Fruit fly (Drosophila melanogaster): ENCODE data around the gene Set8.
A peak's percentile ranks its signal among the peaks of the same experiment; 100 is the strongest.

Gene Set8

DNA sequence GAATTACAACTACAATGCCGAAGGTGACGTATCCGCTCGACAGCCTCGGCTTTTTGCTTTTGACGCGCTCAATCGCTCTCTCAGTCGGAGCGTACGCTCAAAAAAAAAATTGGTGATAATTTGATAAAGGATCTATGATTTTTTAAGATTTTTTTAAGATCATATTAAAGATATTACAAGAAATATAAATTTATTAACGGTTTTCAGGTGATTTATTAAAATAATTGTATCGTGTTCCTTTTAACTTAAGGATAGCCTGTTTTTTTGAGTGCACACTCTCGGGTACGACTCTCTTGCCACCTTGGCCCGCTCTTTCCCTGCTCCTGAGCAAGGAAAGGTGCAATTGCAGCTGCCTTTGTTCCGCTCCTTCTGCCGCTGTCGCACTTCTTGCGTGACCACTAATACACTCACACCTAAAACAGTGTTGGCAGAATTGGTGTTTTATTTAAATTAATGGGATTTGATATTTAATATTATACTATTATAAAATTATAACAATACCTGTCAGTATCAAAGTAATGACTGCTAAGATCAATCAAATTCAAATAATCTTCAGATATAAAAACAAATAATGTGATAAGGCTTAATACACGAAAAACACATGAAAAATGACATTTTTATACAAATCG is 37.8 kb upstream of the Set8 start (continued):
- peak; percentile 74 for TF ChIP-seq tgo (GFP tag; IDR thresholded peaks at IDR 0.05)
- peak; percentile 58 for TF ChIP-seq CG11247 (GFP tag; IDR thresholded peaks at IDR 0.05)
- peak; percentile 66 for TF ChIP-seq CG4360 (GFP tag; IDR thresholded peaks at IDR 0.05)
- peak; percentile 75 for TF ChIP-seq Chrac-16 (GFP tag; optimal IDR thresholded peaks at IDR 0.05)
- no peak for TF ChIP-seq her (GFP tag; optimal IDR thresholded peaks at IDR 0.05)
- no peak for TF ChIP-seq CG15601 (tag; optimal IDR thresholded peaks at IDR 0.05)
- TF ChIP-seq chn (GFP tag; optimal IDR thresholded peaks at IDR 0.05) = peak; percentile 56
- no peak for TF ChIP-seq CG15269 (tag; optimal IDR thresholded peaks at IDR 0.05)
- no peak for TF ChIP-seq Poxn (GFP tag; IDR thresholded peaks at IDR 0.05)
- TF ChIP-seq gce (GFP tag; IDR thresholded peaks at IDR 0.05) = peak; percentile 72; the same call in 2 of the 3 replicates
- TF ChIP-seq Ets97D (GFP tag; optimal IDR thresholded peaks at IDR 0.05) = no peak
- peak; percentile 91 for TF ChIP-seq CG17829 (tag; optimal IDR thresholded peaks at IDR 0.05)
- no peak for TF ChIP-seq Opbp (GFP tag; IDR thresholded peaks at IDR 0.05; ENCODE audit: partially characterized antibody)
- TF ChIP-seq cato (GFP tag; optimal IDR thresholded peaks at IDR 0.05; ENCODE audit: borderline replicate concordance) = peak; percentile 36
- no peak for TF ChIP-seq usp (GFP tag; optimal IDR thresholded peaks at IDR 0.05)
- peak; percentile 79 for TF ChIP-seq Ada2b (GFP tag; IDR thresholded peaks at IDR 0.05)
- peak; percentile 75 for TF ChIP-seq CG1602 (GFP tag; optimal IDR thresholded peaks at IDR 0.05)
- peak; percentile 82 for TF ChIP-seq D19A (tag; optimal IDR thresholded peaks at IDR 0.05)
- 0 out of 2 replicates have a peak, but pooled peaks have one; percentile 40 for TF ChIP-seq CG17612 (GFP tag; IDR thresholded peaks at IDR 0.05)
- TF ChIP-seq CG7839 (tag; optimal IDR thresholded peaks at IDR 0.05) = peak; percentile 86
- no peak for TF ChIP-seq CG1603 (tag; optimal IDR thresholded peaks at IDR 0.05)
- TF ChIP-seq CrebB (tag; optimal IDR thresholded peaks at IDR 0.05) = peak; percentile 78
- TF ChIP-seq jing (GFP tag; optimal IDR thresholded peaks at IDR 0.05) = peak; percentile 46
- TF ChIP-seq h (optimal IDR thresholded peaks at IDR 0.05) = no peak
- peak; percentile 73 for TF ChIP-seq croc (GFP tag; conservative IDR thresholded peaks at IDR 0.05)
- TF ChIP-seq CG5245 (GFP tag; optimal IDR thresholded peaks at IDR 0.05) = peak; percentile 47
- TF ChIP-seq CG7786 (GFP tag; optimal IDR thresholded peaks at IDR 0.05) = no peak
- TF ChIP-seq Dek (tag; optimal IDR thresholded peaks at IDR 0.05) = peak; percentile 67
- TF ChIP-seq chif (GFP tag; optimal IDR thresholded peaks at IDR 0.05) = peak; percentile 18 to 40
- peak; percentile 71 for TF ChIP-seq CG6272 (GFP tag; IDR thresholded peaks at IDR 0.05)
- TF ChIP-seq schlank (tag; optimal IDR thresholded peaks at IDR 0.05) = no peak
- peak; percentile 82 for TF ChIP-seq gsb-n (tag; optimal IDR thresholded peaks at IDR 0.05)
- TF ChIP-seq CG11560 (tag; IDR thresholded peaks at IDR 0.05) = 0 out of 3 replicates have a peak, but pooled peaks have one; percentile 39
- peak; percentile 90 for TF ChIP-seq zfh1 (GFP tag; IDR thresholded peaks at IDR 0.05)
- no peak for TF ChIP-seq vnd (GFP tag; IDR thresholded peaks at IDR 0.05; ENCODE audit: partially characterized antibody)
- no peak for TF ChIP-seq CG17568 (GFP tag; optimal IDR thresholded peaks at IDR 0.05)
- TF ChIP-seq amos (GFP tag; IDR thresholded peaks at IDR 0.05; ENCODE audit: partially characterized antibody) = no peak
- peak; percentile 66 for TF ChIP-seq ap (GFP tag; IDR thresholded peaks at IDR 0.05)
- no peak for TF ChIP-seq pnt (GFP tag; optimal IDR thresholded peaks at IDR 0.05)
- no peak for TF ChIP-seq Hey (tag; optimal IDR thresholded peaks at IDR 0.05)
- peak; percentile 71 for TF ChIP-seq Sox102F (GFP tag; optimal IDR thresholded peaks at IDR 0.05)
- peak; percentile 68 for TF ChIP-seq CG4730 (GFP tag; IDR thresholded peaks at IDR 0.05)
- peak; percentile 90 for TF ChIP-seq sens (GFP tag)
- no peak for TF ChIP-seq CG2129 (GFP tag; IDR thresholded peaks at IDR 0.05; ENCODE audit: partially characterized antibody)
- peak; percentile 91 for TF ChIP-seq dmrt11E (tag; optimal IDR thresholded peaks at IDR 0.05)
- TF ChIP-seq Awh (GFP tag; IDR thresholded peaks at IDR 0.05) = peak; percentile 68
- peak; percentile 16 for TF ChIP-seq CG11504 (tag; optimal IDR thresholded peaks at IDR 0.05)
- TF ChIP-seq CG2875 (GFP tag; optimal IDR thresholded peaks at IDR 0.05) = peak; percentile 61
- peak; percentile 63 for TF ChIP-seq E2f2 (GFP tag; IDR thresholded peaks at IDR 0.05)
- 0 out of 2 replicates have a peak, but pooled peaks have one; percentile 49 for TF ChIP-seq dati (GFP tag; IDR thresholded peaks at IDR 0.05)
- TF ChIP-seq ttk (GFP tag; IDR thresholded peaks at IDR 0.05) = peak; percentile 61

All from whole organism, embryonic.